Worm (Caenorhabditis elegans): ENCODE measurements around the gene F44A6.4.
A peak's percentile ranks its signal among the peaks of the same experiment; 100 is the strongest.

Gene F44A6.4

ce11 chrX:10225845-10226244 lies 10.6 kb upstream of the F44A6.4 start:
- TF ChIP-seq snpc-4 (tag; optimal IDR thresholded peaks at IDR 0.05) (no peak), skn-1 (tag; optimal IDR thresholded peaks at IDR 0.05) (no peak), unc-55 (GFP tag; optimal IDR thresholded peaks at IDR 0.05) (no peak), unc-62 (GFP tag; optimal IDR thresholded peaks at IDR 0.05) (no peak), aly-2 (tag; optimal IDR thresholded peaks at IDR 0.05) (no peak), R02D3.7 (tag; optimal IDR thresholded peaks at IDR 0.05) (no peak), elt-3 (tag; optimal IDR thresholded peaks at IDR 0.05) (no peak), alr-1 (tag; optimal IDR thresholded peaks at IDR 0.05) (no peak), ztf-1 (GFP tag; conservative IDR thresholded peaks at IDR 0.05) (no peak), egl-27 (tag; optimal IDR thresholded peaks at IDR 0.05) (no peak)

ce11 chrX:10219184-10219705 lies 4.0 kb upstream of the F44A6.4 start:
- no peak for TF ChIP-seq mbf-1 (tag; optimal IDR thresholded peaks at IDR 0.05)
- no peak for TF ChIP-seq ztf-4 (tag; optimal IDR thresholded peaks at IDR 0.05)
- TF ChIP-seq snpc-4 (tag; optimal IDR thresholded peaks at IDR 0.05) = no peak
- TF ChIP-seq aly-2 (tag; optimal IDR thresholded peaks at IDR 0.05) = no peak
- TF ChIP-seq nhr-129 (tag; optimal IDR thresholded peaks at IDR 0.05) = no peak
- TF ChIP-seq sma-3 (GFP tag; optimal IDR thresholded peaks at IDR 0.05) = no peak
- TF ChIP-seq sma-9 (GFP tag; optimal IDR thresholded peaks at IDR 0.05) = no peak
- no peak for TF ChIP-seq sma-9 (tag; optimal IDR thresholded peaks at IDR 0.05)
- no peak for TF ChIP-seq peb-1 (tag; optimal IDR thresholded peaks at IDR 0.05)
- TF ChIP-seq unc-55 (GFP tag; optimal IDR thresholded peaks at IDR 0.05) = no peak
- no peak for TF ChIP-seq elt-1 (tag; optimal IDR thresholded peaks at IDR 0.05)
- TF ChIP-seq elt-3 (tag; optimal IDR thresholded peaks at IDR 0.05) = no peak
- no peak for TF ChIP-seq ZK546.5 (tag; optimal IDR thresholded peaks at IDR 0.05)
- TF ChIP-seq ztf-1 (GFP tag; conservative IDR thresholded peaks at IDR 0.05) = no peak
- no peak for TF ChIP-seq dmd-4 (tag; optimal IDR thresholded peaks at IDR 0.05)
- no peak for TF ChIP-seq ceh-16 (tag; optimal IDR thresholded peaks at IDR 0.05)
- TF ChIP-seq ama-1 (optimal IDR thresholded peaks at IDR 0.05) = no peak

- TF ChIP-seq ceh-82 (tag; optimal IDR thresholded peaks at IDR 0.05) (no peak), nhr-6 (tag; optimal IDR thresholded peaks at IDR 0.05) (no peak), aly-2 (tag; optimal IDR thresholded peaks at IDR 0.05) (no peak), unc-39 (tag; optimal IDR thresholded peaks at IDR 0.05) (no peak), F13H6.1 (tag; optimal IDR thresholded peaks at IDR 0.05) (peak; percentile 37), sma-9 (GFP tag; optimal IDR thresholded peaks at IDR 0.05) (peak; percentile 69), sma-9 (tag; optimal IDR thresholded peaks at IDR 0.05) (no peak), sma-3 (GFP tag; optimal IDR thresholded peaks at IDR 0.05) (peak; percentile 49), dmd-4 (tag; optimal IDR thresholded peaks at IDR 0.05) (no peak), unc-55 (GFP tag; optimal IDR thresholded peaks at IDR 0.05) (no peak), mdl-1 (tag; optimal IDR thresholded peaks at IDR 0.05) (peak in 1 of 2 experiments; percentile 42), ama-1 (optimal IDR thresholded peaks at IDR 0.05) (no peak), elt-3 (tag; optimal IDR thresholded peaks at IDR 0.05) (no peak), ZK546.5 (tag; optimal IDR thresholded peaks at IDR 0.05) (no peak), mab-5 (tag; optimal IDR thresholded peaks at IDR 0.05) (no peak), nhr-21 (tag; optimal IDR thresholded peaks at IDR 0.05) (peak; percentile 69), crh-2 (tag; optimal IDR thresholded peaks at IDR 0.05) (peak; percentile 59), lin-13 (GFP tag; optimal IDR thresholded peaks at IDR 0.05) (no peak), peb-1 (tag; optimal IDR thresholded peaks at IDR 0.05) (no peak), skn-1 (tag; optimal IDR thresholded peaks at IDR 0.05) (no peak), ztf-1 (GFP tag; conservative IDR thresholded peaks at IDR 0.05) (no peak), gmeb-1 (tag; optimal IDR thresholded peaks at IDR 0.05) (peak; percentile 31), nhr-77 (tag; optimal IDR thresholded peaks at IDR 0.05) (no peak), nhr-12 (tag; optimal IDR thresholded peaks at IDR 0.05) (no peak), nhr-129 (tag; optimal IDR thresholded peaks at IDR 0.05) (peak; percentile 56), fos-1 (tag; optimal IDR thresholded peaks at IDR 0.05) (peak; percentile 19), lin-11 (tag; optimal IDR thresholded peaks at IDR 0.05) (no peak), unc-62 (GFP tag; optimal IDR thresholded peaks at IDR 0.05) (no peak), lsy-2 (tag; optimal IDR thresholded peaks at IDR 0.05) (peak in 1 of 2 experiments; percentile 26), elt-1 (tag; optimal IDR thresholded peaks at IDR 0.05) (no peak), C34F6.9 (tag; optimal IDR thresholded peaks at IDR 0.05) (no peak), nhr-25 (tag; optimal IDR thresholded peaks at IDR 0.05) (peak; percentile 79), egl-27 (tag; optimal IDR thresholded peaks at IDR 0.05) (peak; percentile 16)
These were observed 3.5 kb upstream of the F44A6.4 start, which contains the start of gene F44A6.5 for ce11 chrX:10218779-10219178. Gene F44A6.5, minus strand, starts transcription at chrX:10218929.
